Worm (Caenorhabditis elegans) whole organism, late embryonic: Measurements from ENCODE around the gene men-1.

Experiments
- K09A11.1 ChIP-seq: sonication (generic microtip); optimal IDR thresholded peaks from 2 replicates; lab custom pipeline; 2017; ENCODE audit warnings: antibody characterized with exemption, mild to moderate bottlenecking, missing genetic modification characterization, missing compliant biosample characterization; ENCODE audit not compliant: insufficient read depth
- ceh-9 ChIP-seq: sonication (generic microtip); optimal IDR thresholded peaks from 2 replicates; lab custom pipeline; 2016; ENCODE audit warnings: mild to moderate bottlenecking, missing genetic modification characterization, inconsistent platforms, missing compliant biosample characterization
- lin-11 ChIP-seq: fragments of 200-800 bp; sonication (Bioruptor generic); optimal IDR thresholded peaks from 2 replicates; lab custom pipeline; 2018; ENCODE audit warnings: mild to moderate bottlenecking, missing genetic modification characterization, missing compliant biosample characterization
- nhr-11 ChIP-seq: fragments of 150-350 bp; optimal IDR thresholded peaks from 2 replicates; lab custom pipeline; 2014; ENCODE audit warnings: missing biosample characterization, missing genetic modification characterization
- pax-1 ChIP-seq: fragments of 150-350 bp; optimal IDR thresholded peaks from 2 replicates; lab custom pipeline; 2014; ENCODE audit warnings: missing biosample characterization, missing genetic modification characterization
- sox-2 ChIP-seq: fragments of 200-800 bp; sonication (Bioruptor generic); IDR thresholded peaks from 2 replicates; pipeline ENCODE4 v1.3.6; 2022; ENCODE audit warnings: missing genetic modification reagents, missing genetic modification characterization, missing compliant biosample characterization
- sox-4 ChIP-seq: sonication (generic microtip); optimal IDR thresholded peaks from 2 replicates; lab custom pipeline; 2017; ENCODE audit warnings: mild to moderate bottlenecking, missing genetic modification characterization, inconsistent platforms, missing compliant biosample characterization
- unc-42 ChIP-seq: sonication (generic microtip); optimal IDR thresholded peaks from 2 replicates; lab custom pipeline; 2016; ENCODE audit warnings: missing genotype, missing genetic modification characterization, missing compliant biosample characterization

DNA sequence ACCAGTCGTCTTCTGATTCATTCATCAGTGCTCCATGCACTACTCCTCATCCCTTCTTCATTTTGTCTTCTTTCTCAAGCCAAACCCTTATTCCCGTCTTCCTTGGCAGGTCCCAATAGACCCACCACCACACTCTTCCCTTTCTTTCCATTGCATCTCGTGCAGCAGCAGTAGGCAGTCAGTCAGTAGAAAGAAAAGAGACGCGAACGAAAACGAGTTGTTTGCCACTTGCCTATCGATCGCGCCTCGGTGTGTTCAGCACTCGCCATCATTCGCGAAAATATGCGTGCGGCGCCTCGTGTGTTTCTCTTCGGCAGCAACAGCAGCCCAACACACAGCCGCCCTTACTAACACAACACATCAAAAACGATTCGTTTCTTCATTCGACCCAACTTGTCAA is 15.6 kb upstream of the men-1 start:
- no peak for TF ChIP-seq ceh-9 (tag; lab: Kevin White, UChicago)
- TF ChIP-seq sox-2 (GFP tag; lab: Robert Waterston, UW) = no peak
- no peak for TF ChIP-seq pax-1 (tag; lab: Kevin White, UChicago)
- TF ChIP-seq unc-42 (tag; lab: Kevin White, UChicago) = peak; percentile 40
- TF ChIP-seq K09A11.1 = no peak
- TF ChIP-seq lin-11 (tag; lab: Kevin White, UChicago) = peak; percentile 29
- TF ChIP-seq sox-4 = no peak
- no peak for TF ChIP-seq nhr-11 (tag; lab: Kevin White, UChicago)
